Worm (Caenorhabditis elegans) whole organism, L1 larva: ENCODE results near the gene Y71H2B.8.

Experiments used
- C16A3.4 ChIP-seq: fragments of 150-350 bp; optimal IDR thresholded peaks from 2 replicates; lab custom pipeline; 2014; ENCODE audit warnings: missing biosample characterization, missing genetic modification characterization
- C34B4.2 ChIP-seq: sonication (generic microtip); optimal IDR thresholded peaks from 2 replicates; lab custom pipeline; 2017; ENCODE audit warnings: mild to moderate bottlenecking, missing genetic modification characterization, missing compliant biosample characterization
- Y116A8C.19 ChIP-seq: sonication (generic microtip); optimal IDR thresholded peaks from 2 replicates; lab custom pipeline; 2016; ENCODE audit warnings: missing compliant biosample characterization, missing genetic modification characterization, borderline replicate concordance
- aha-1 ChIP-seq: fragments of 150-350 bp; optimal IDR thresholded peaks from 2 replicates; lab custom pipeline; 2014; ENCODE audit warnings: missing biosample characterization, missing genetic modification characterization
- aly-2 ChIP-seq: fragments of 150-350 bp; optimal IDR thresholded peaks from 2 replicates; lab custom pipeline; 2014; ENCODE audit warnings: missing biosample characterization, missing genetic modification characterization
- ama-1 ChIP-seq: fragments of 150-350 bp; optimal IDR thresholded peaks from 2 replicates; lab custom pipeline; 2014
- ceh-63 ChIP-seq: fragments of 200-800 bp; sonication (Bioruptor generic); optimal IDR thresholded peaks from 2 replicates; lab custom pipeline; 2018; ENCODE audit warnings: mild to moderate bottlenecking, missing genetic modification characterization, missing compliant biosample characterization
- ceh-8 ChIP-seq: fragments of 200-800 bp; sonication (Bioruptor generic); optimal IDR thresholded peaks from 2 replicates; lab custom pipeline; 2018; ENCODE audit warnings: mild to moderate bottlenecking, missing genetic modification characterization, moderate library complexity, missing compliant biosample characterization
- ceh-82 ChIP-seq, 3 experiments: fragments of 150-350 bp in 1 of 3; sonication (generic microtip) in 2 of 3; optimal IDR thresholded peaks; 2 replicates each; lab custom pipeline; 2014 to 2017; ENCODE audit warnings: missing biosample characterization in 3 of 3, missing genetic modification characterization in 3 of 3
- dpl-1 ChIP-seq, 3 experiments: fragments of 150-350 bp in 2 of 3; sonication (generic microtip) in 1 of 3; optimal IDR thresholded peaks; 2 replicates each; lab custom pipeline; 2014 to 2017; ENCODE audit warnings: missing biosample characterization in 3 of 3, missing genetic modification characterization in 3 of 3, missing genetic modification reagents in 3 of 3
- dsc-1 ChIP-seq: sonication (generic microtip); optimal IDR thresholded peaks from 2 replicates; lab custom pipeline; 2016; ENCODE audit warnings: mild to moderate bottlenecking, missing genetic modification characterization, missing compliant biosample characterization
- efl-3 ChIP-seq: fragments of 200-800 bp; sonication (Bioruptor generic); optimal IDR thresholded peaks from 2 replicates; lab custom pipeline; 2018; ENCODE audit warnings: mild to moderate bottlenecking, missing genetic modification characterization, missing compliant biosample characterization
- egl-13 ChIP-seq: sonication (generic microtip); optimal IDR thresholded peaks from 2 replicates; lab custom pipeline; 2016; ENCODE audit warnings: missing genotype, missing genetic modification reagents, missing genetic modification characterization, missing compliant biosample characterization
- ets-5 ChIP-seq: fragments of 200-800 bp; sonication (Bioruptor generic); IDR thresholded peaks from 2 replicates; pipeline ENCODE4 v1.3.6; 2022; ENCODE audit warnings: missing genetic modification characterization, missing compliant biosample characterization
- fkh-10 ChIP-seq: sonication (generic microtip); optimal IDR thresholded peaks from 2 replicates; lab custom pipeline; 2017; ENCODE audit warnings: missing biosample characterization, missing genetic modification reagents, missing genetic modification characterization
- fkh-4 ChIP-seq: sonication (generic microtip); optimal IDR thresholded peaks from 2 replicates; lab custom pipeline; 2016; ENCODE audit warnings: missing compliant biosample characterization, missing genetic modification characterization, borderline replicate concordance
- fos-1 ChIP-seq: fragments of 150-350 bp; optimal IDR thresholded peaks from 2 replicates; lab custom pipeline; 2014; ENCODE audit warnings: missing biosample characterization, missing genetic modification characterization
- grh-1 ChIP-seq: fragments of 200-800 bp; sonication (Bioruptor generic); IDR thresholded peaks from 2 replicates; pipeline ENCODE4 v1.3.6; 2022; ENCODE audit warnings: missing genetic modification reagents, missing genetic modification characterization, missing compliant biosample characterization
- hlh-17 ChIP-seq: fragments of 200-800 bp; sonication (Bioruptor generic); optimal IDR thresholded peaks from 2 replicates; lab custom pipeline; 2018; ENCODE audit warnings: missing genetic modification characterization, mild to moderate bottlenecking, missing compliant biosample characterization, moderate library complexity, borderline replicate concordance
- hlh-4 ChIP-seq: sonication (generic microtip); optimal IDR thresholded peaks from 2 replicates; lab custom pipeline; 2016; ENCODE audit warnings: mild to moderate bottlenecking, missing genetic modification characterization, missing compliant biosample characterization
- jun-1 ChIP-seq: fragments of 150-350 bp; optimal IDR thresholded peaks from 2 replicates; lab custom pipeline; 2014; ENCODE audit warnings: missing biosample characterization, missing genetic modification reagents, missing genetic modification characterization
- lin-13 ChIP-seq: fragments of 150-350 bp; optimal IDR thresholded peaks from 2 replicates; lab custom pipeline; 2014; ENCODE audit warnings: missing biosample characterization, missing genetic modification reagents, missing genetic modification characterization
- lin-15B ChIP-seq: fragments of 150-350 bp; sonication (generic microtip); optimal IDR thresholded peaks from 3 replicates; lab custom pipeline; 2014; ENCODE audit warnings: missing biosample characterization, missing genetic modification characterization
- lin-39 ChIP-seq: fragments of 150-350 bp; optimal IDR thresholded peaks from 2 replicates; lab custom pipeline; 2014; ENCODE audit warnings: missing biosample characterization, missing genetic modification reagents, missing genetic modification characterization
- mab-9 ChIP-seq: fragments of 200-800 bp; sonication (Bioruptor generic); IDR thresholded peaks from 2 replicates; pipeline ENCODE4 v1.3.6; 2022; ENCODE audit warnings: missing genetic modification reagents, missing genetic modification characterization, missing compliant biosample characterization
- mdl-1 ChIP-seq, 2 experiments: fragments of 150-350 bp; optimal IDR thresholded peaks; 2 replicates each; lab custom pipeline; 2014 to 2017; ENCODE audit warnings: missing biosample characterization in 2 of 2, missing genetic modification characterization in 2 of 2, inconsistent platforms in 1 of 2
- mef-2 ChIP-seq: fragments of 150-350 bp; optimal IDR thresholded peaks from 2 replicates; lab custom pipeline; 2014; ENCODE audit warnings: missing biosample characterization, missing genetic modification characterization
- nhr-11 ChIP-seq: fragments of 150-350 bp; optimal IDR thresholded peaks from 2 replicates; lab custom pipeline; 2014; ENCODE audit warnings: missing biosample characterization, missing genetic modification characterization
- nhr-20 ChIP-seq: sonication (generic microtip); optimal IDR thresholded peaks from 2 replicates; lab custom pipeline; 2016; ENCODE audit warnings: mild to moderate bottlenecking, missing genetic modification characterization, missing compliant biosample characterization
- nhr-28 ChIP-seq: fragments of 150-350 bp; optimal IDR thresholded peaks from 2 replicates; lab custom pipeline; 2014; ENCODE audit warnings: missing biosample characterization, missing genetic modification characterization
- nhr-76 ChIP-seq: sonication (generic microtip); optimal IDR thresholded peaks from 2 replicates; lab custom pipeline; 2017; ENCODE audit warnings: missing biosample characterization, missing genetic modification characterization
- nhr-84 ChIP-seq: sonication (generic microtip); optimal IDR thresholded peaks from 2 replicates; lab custom pipeline; 2017; ENCODE audit warnings: missing biosample characterization, missing genetic modification characterization
- nhr-90 ChIP-seq: sonication (generic microtip); optimal IDR thresholded peaks from 2 replicates; lab custom pipeline; 2016; ENCODE audit warnings: mild to moderate bottlenecking, missing genetic modification characterization, missing compliant biosample characterization; ENCODE audit not compliant: poor library complexity
- pag-3 ChIP-seq: sonication (generic microtip); optimal IDR thresholded peaks from 2 replicates; lab custom pipeline; 2017; ENCODE audit warnings: missing genetic modification characterization, mild to moderate bottlenecking, missing compliant biosample characterization, antibody characterized with exemption, borderline replicate concordance; ENCODE audit not compliant: insufficient read depth
- pax-3 ChIP-seq: fragments of 200-800 bp; sonication (Bioruptor generic); optimal IDR thresholded peaks from 2 replicates; lab custom pipeline; 2018; ENCODE audit warnings: mild to moderate bottlenecking, missing genetic modification characterization, moderate library complexity, missing compliant biosample characterization
- pqm-1 ChIP-seq: sonication (generic microtip); optimal IDR thresholded peaks from 3 replicates; lab custom pipeline; 2017; ENCODE audit warnings: missing biosample characterization, missing genetic modification characterization
- rnt-1 ChIP-seq: sonication (generic microtip); optimal IDR thresholded peaks from 2 replicates; lab custom pipeline; 2016; ENCODE audit warnings: mild to moderate bottlenecking, missing genetic modification characterization, moderate library complexity, missing compliant biosample characterization
- snpc-4 ChIP-seq: fragments of 150-350 bp; optimal IDR thresholded peaks from 2 replicates; lab custom pipeline; 2014; ENCODE audit warnings: missing biosample characterization, missing genetic modification characterization
- snu-23 ChIP-seq: sonication (generic microtip); optimal IDR thresholded peaks from 2 replicates; lab custom pipeline; 2016; ENCODE audit warnings: missing genetic modification characterization, missing compliant biosample characterization
- sox-4 ChIP-seq: sonication (generic microtip); optimal IDR thresholded peaks from 2 replicates; lab custom pipeline; 2016; ENCODE audit warnings: missing genetic modification characterization, missing compliant biosample characterization
- sptf-1 ChIP-seq: fragments of 150-350 bp; optimal IDR thresholded peaks from 2 replicates; lab custom pipeline; 2014; ENCODE audit warnings: missing biosample characterization, missing genetic modification characterization
- sup-37 ChIP-seq: fragments of 200-800 bp; sonication (Bioruptor generic); optimal IDR thresholded peaks from 2 replicates; lab custom pipeline; 2018; ENCODE audit warnings: mild to moderate bottlenecking, missing genetic modification characterization, missing compliant biosample characterization
- swsn-7 ChIP-seq: sonication (generic microtip); optimal IDR thresholded peaks from 2 replicates; lab custom pipeline; 2016; ENCODE audit warnings: missing genetic modification characterization, missing compliant biosample characterization
- tbx-2 ChIP-seq: sonication (generic microtip); optimal IDR thresholded peaks from 2 replicates; lab custom pipeline; 2016; ENCODE audit warnings: missing genetic modification characterization, missing compliant biosample characterization
- unc-130 ChIP-seq: fragments of 150-350 bp; optimal IDR thresholded peaks from 2 replicates; lab custom pipeline; 2017; ENCODE audit warnings: missing biosample characterization, missing genetic modification characterization, inconsistent platforms
- unc-30 ChIP-seq: sonication (generic microtip); optimal IDR thresholded peaks from 2 replicates; lab custom pipeline; 2017; ENCODE audit warnings: missing biosample characterization, missing genetic modification characterization
- unc-62 ChIP-seq: fragments of 150-350 bp; optimal IDR thresholded peaks from 2 replicates; lab custom pipeline; 2014; ENCODE audit warnings: missing biosample characterization, missing genetic modification reagents, missing genetic modification characterization
- unc-98 ChIP-seq: fragments of 200-800 bp; sonication (Bioruptor generic); IDR thresholded peaks from 2 replicates; pipeline ENCODE4 v1.3.6; 2022; ENCODE audit warnings: missing genetic modification characterization, missing compliant biosample characterization
- vab-15 ChIP-seq: sonication (generic microtip); optimal IDR thresholded peaks from 2 replicates; lab custom pipeline; 2017; ENCODE audit warnings: missing genotype, mild to moderate bottlenecking, missing genetic modification characterization, missing compliant biosample characterization
- xbp-1 ChIP-seq: sonication (generic microtip); optimal IDR thresholded peaks from 2 replicates; lab custom pipeline; 2016; ENCODE audit warnings: missing genetic modification characterization, missing compliant biosample characterization
- zip-4 ChIP-seq: fragments of 200-800 bp; sonication (Bioruptor generic); optimal IDR thresholded peaks from 2 replicates; lab custom pipeline; 2018; ENCODE audit warnings: mild to moderate bottlenecking, missing genetic modification characterization, moderate library complexity, missing compliant biosample characterization
- ztf-11 ChIP-seq, 2 experiments: sonication (generic microtip); optimal IDR thresholded peaks; 2 replicates each; lab custom pipeline; 2016 to 2017; ENCODE audit warnings: missing genetic modification characterization in 2 of 2, missing biosample characterization in 1 of 2, missing compliant biosample characterization in 1 of 2

The Y71H2B.8 gene

DNA sequence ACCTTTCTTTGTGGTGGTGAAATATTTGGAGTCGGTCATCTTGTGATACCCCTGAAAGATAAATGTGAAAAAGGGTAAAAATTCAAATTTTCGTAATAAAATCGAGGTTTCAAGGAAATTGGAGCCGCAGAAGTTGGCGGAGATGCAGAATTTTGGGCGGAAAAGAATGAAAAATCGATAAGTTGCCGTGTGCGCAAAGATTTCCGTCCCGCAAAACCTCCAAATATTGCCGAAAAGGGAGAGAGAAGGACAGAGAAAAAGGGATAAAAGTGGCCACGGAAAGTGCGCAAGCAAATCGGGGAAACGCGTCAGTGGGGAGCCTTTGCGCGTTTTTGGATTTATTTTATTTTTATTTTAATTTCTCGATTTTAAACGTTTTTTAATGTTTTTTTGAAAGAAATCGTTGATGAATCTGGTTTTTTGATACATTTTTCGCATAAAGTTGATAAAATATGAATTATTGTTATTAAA, 17.9 kb downstream of the Y71H2B.8 start, which contains the start of gene apb-1:
Gene apb-1 (minus strand): TSS at position 51 of the 471 bp plus-strand sequence.
- TF ChIP-seq tbx-2 (tag; lab: Kevin White, UChicago) (peak; percentile 97), grh-1 (GFP tag; lab: Robert Waterston, UW) (peak; percentile 87), dpl-1 (GFP tag; optimal IDR thresholded peaks at IDR 0.05; lab: Kevin White, UChicago) (peak; percentile 84 to 87 (median 85)), nhr-76 (tag; lab: Kevin White, UChicago) (no peak), aly-2 (tag; lab: Kevin White, UChicago) (peak; percentile 91), sox-4 (tag; lab: Kevin White, UChicago) (peak; percentile 88), unc-130 (tag; lab: Kevin White, UChicago) (peak; percentile 76), ceh-63 (GFP tag; lab: Kevin White, UChicago) (peak; percentile 38), C16A3.4 (peak; percentile 92), pax-3 (tag; lab: Kevin White, UChicago) (peak; percentile 86), ztf-11 (tag; optimal IDR thresholded peaks at IDR 0.05; lab: Kevin White, UChicago) (peak in 1 of 2 experiments; percentile 87), hlh-17 (no peak), nhr-20 (tag; lab: Kevin White, UChicago) (peak; percentile 95), vab-15 (tag; lab: Kevin White, UChicago) (no peak), efl-3 (GFP tag; lab: Kevin White, UChicago) (no peak), hlh-4 (tag; lab: Kevin White, UChicago) (no peak), ets-5 (GFP tag; lab: Robert Waterston, UW) (no peak), zip-4 (GFP tag; lab: Kevin White, UChicago) (peak; percentile 88), egl-13 (tag; lab: Kevin White, UChicago) (peak; percentile 96), mab-9 (peak; percentile 88), mef-2 (tag; lab: Kevin White, UChicago) (no peak), fkh-4 (tag; lab: Kevin White, UChicago) (peak; percentile 50), unc-30 (tag; lab: Kevin White, UChicago) (no peak), C34B4.2 (tag; lab: Kevin White, UChicago) (peak; percentile 55), nhr-90 (tag; lab: Kevin White, UChicago) (peak; percentile 96), pag-3 (tag; lab: Kevin White, UChicago) (no peak), dsc-1 (peak; percentile 95), sup-37 (GFP tag; lab: Kevin White, UChicago) (peak; percentile 84), ceh-82 (tag; optimal IDR thresholded peaks at IDR 0.05; lab: Kevin White, UChicago) (peak; percentile 96 to 97 (median 97)), nhr-84 (tag; lab: Kevin White, UChicago) (no peak), unc-62 (no peak), ceh-8 (peak; percentile 93), rnt-1 (no peak), Y116A8C.19 (tag; lab: Kevin White, UChicago) (no peak), jun-1 (peak; percentile 89), snpc-4 (tag; lab: Kevin White, UChicago) (peak; percentile 89), unc-98 (GFP tag; lab: Robert Waterston, UW) (peak; percentile 29; the same call in 1 of the 2 replicates), nhr-28 (tag; lab: Kevin White, UChicago) (no peak), pqm-1 (tag; lab: Kevin White, UChicago) (no peak), mdl-1 (tag; optimal IDR thresholded peaks at IDR 0.05; lab: Kevin White, UChicago) (peak in 1 of 2 experiments; percentile 83), lin-13 (peak; percentile 96), nhr-11 (peak; percentile 70), lin-15B (tag; lab: Kevin White, UChicago) (peak; percentile 80), lin-39 (tag; lab: Kevin White, UChicago) (peak; percentile 95), fos-1 (peak; percentile 91), ama-1 (lab: Kevin White, UChicago) (peak; percentile 72), sptf-1 (no peak), snu-23 (GFP tag; lab: Kevin White, UChicago) (peak; percentile 98), swsn-7 (tag; lab: Kevin White, UChicago) (peak; percentile 98), fkh-10 (GFP tag; lab: Kevin White, UChicago) (peak; percentile 95), aha-1 (tag; lab: Kevin White, UChicago) (peak; percentile 73), xbp-1 (tag; lab: Kevin White, UChicago) (peak; percentile 94)
